Fruit fly (Drosophila melanogaster) whole organism, pupa: ENCODE data around the gene Pcyt1.

Experiments used
- CG10348 ChIP-seq: fragments of 200-800 bp; sonication (Bioruptor generic); IDR thresholded peaks from 2 replicates; pipeline ENCODE4 v1.3.6; 2022; ENCODE audit warnings: missing biosample characterization, missing genetic modification characterization
- CG12605 ChIP-seq: fragments of 200-800 bp; sonication (Bioruptor generic); IDR thresholded peaks from 2 replicates; pipeline ENCODE4 v1.3.6; 2022; ENCODE audit warnings: missing biosample characterization, missing genetic modification characterization
- CG13204 ChIP-seq: fragments of 200-800 bp; sonication (Bioruptor generic); optimal IDR thresholded peaks from 2 replicates; lab custom pipeline; 2018; ENCODE audit warnings: missing biosample characterization, mild to moderate bottlenecking, missing genetic modification characterization, moderate library complexity
- CG14655 ChIP-seq: fragments of 200-800 bp; sonication (Bioruptor generic); optimal IDR thresholded peaks from 3 replicates; lab custom pipeline; 2017; ENCODE audit warnings: mild to moderate bottlenecking, missing biosample characterization, missing genetic modification reagents, missing genetic modification characterization
- CG15710 ChIP-seq: fragments of 200-800 bp; sonication (Bioruptor generic); optimal IDR thresholded peaks from 2 replicates; lab custom pipeline; 2018; ENCODE audit warnings: missing biosample characterization, mild to moderate bottlenecking, missing genetic modification characterization, moderate library complexity
- CG17806 ChIP-seq: fragments of 200-800 bp; sonication (Bioruptor generic); optimal IDR thresholded peaks from 2 replicates; lab custom pipeline; 2018; ENCODE audit warnings: missing biosample characterization, mild to moderate bottlenecking, missing genetic modification characterization, moderate library complexity
- CG32121 ChIP-seq: fragments of 200-800 bp; sonication (Bioruptor generic); IDR thresholded peaks from 2 replicates; pipeline ENCODE4 v1.3.6; 2022; ENCODE audit warnings: missing biosample characterization, missing genetic modification characterization
- CG34367 ChIP-seq: fragments of 200-800 bp; sonication (Bioruptor generic); optimal IDR thresholded peaks from 2 replicates; lab custom pipeline; 2018; ENCODE audit warnings: missing biosample characterization, mild to moderate bottlenecking, missing genetic modification characterization
- CG4496 ChIP-seq: fragments of 200-800 bp; sonication (Bioruptor generic); IDR thresholded peaks from 3 replicates; pipeline ENCODE4 v1.3.6; 2022; ENCODE audit warnings: missing biosample characterization, missing genetic modification characterization
- CG8159 ChIP-seq: fragments of 200-800 bp; sonication (Bioruptor generic); optimal IDR thresholded peaks from 3 replicates; lab custom pipeline; 2018; ENCODE audit warnings: missing biosample characterization, mild to moderate bottlenecking, missing genetic modification characterization, moderate library complexity
- CG8301 ChIP-seq: fragments of 200-800 bp; sonication (Bioruptor generic); optimal IDR thresholded peaks from 2 replicates; lab custom pipeline; 2018; ENCODE audit warnings: missing biosample characterization, mild to moderate bottlenecking, missing genetic modification characterization
- CG9948 ChIP-seq: fragments of 200-800 bp; sonication (Bioruptor generic); optimal IDR thresholded peaks from 2 replicates; lab custom pipeline; 2018; ENCODE audit warnings: missing biosample characterization, mild to moderate bottlenecking, missing genetic modification characterization, moderate library complexity
- D1 ChIP-seq: fragments of 200-800 bp; sonication (Bioruptor generic); optimal IDR thresholded peaks from 2 replicates; lab custom pipeline; 2018; ENCODE audit warnings: missing biosample characterization, mild to moderate bottlenecking, missing genetic modification characterization, moderate library complexity
- EcR ChIP-seq: fragments of 200-800 bp; sonication (Bioruptor generic); optimal IDR thresholded peaks from 3 replicates; lab custom pipeline; 2019; ENCODE audit warnings: missing biosample characterization, missing genetic modification characterization, mild to moderate bottlenecking, moderate library complexity, missing genetic modification reagents
- Ets98B ChIP-seq: fragments of 200-800 bp; sonication (Bioruptor generic); IDR thresholded peaks from 2 replicates; pipeline ENCODE4 v1.3.6; 2022; ENCODE audit warnings: missing biosample characterization, missing genetic modification characterization
- Pif1A ChIP-seq: fragments of 200-800 bp; sonication (Bioruptor generic); optimal IDR thresholded peaks from 3 replicates; lab custom pipeline; 2016; ENCODE audit warnings: missing biosample characterization, missing genetic modification characterization
- Pif1B ChIP-seq: fragments of 200-800 bp; sonication (Bioruptor generic); optimal IDR thresholded peaks from 3 replicates; lab custom pipeline; 2016; ENCODE audit warnings: missing biosample characterization, missing genetic modification characterization
- Snoo ChIP-seq: fragments of 200-800 bp; sonication (Bioruptor generic); optimal IDR thresholded peaks from 3 replicates; lab custom pipeline; 2017; ENCODE audit warnings: missing biosample characterization, mild to moderate bottlenecking, missing genetic modification characterization, inconsistent platforms
- fd96Ca ChIP-seq: fragments of 200-800 bp; sonication (Bioruptor generic); IDR thresholded peaks from 3 replicates; pipeline ENCODE4 v1.3.6; 2022; ENCODE audit warnings: missing biosample characterization, missing genetic modification characterization
- gl ChIP-seq: fragments of 200-800 bp; sonication (Bioruptor generic); optimal IDR thresholded peaks from 2 replicates; lab custom pipeline; 2018; ENCODE audit warnings: missing biosample characterization, mild to moderate bottlenecking, missing genetic modification characterization

Pcyt1 gene

DNA sequence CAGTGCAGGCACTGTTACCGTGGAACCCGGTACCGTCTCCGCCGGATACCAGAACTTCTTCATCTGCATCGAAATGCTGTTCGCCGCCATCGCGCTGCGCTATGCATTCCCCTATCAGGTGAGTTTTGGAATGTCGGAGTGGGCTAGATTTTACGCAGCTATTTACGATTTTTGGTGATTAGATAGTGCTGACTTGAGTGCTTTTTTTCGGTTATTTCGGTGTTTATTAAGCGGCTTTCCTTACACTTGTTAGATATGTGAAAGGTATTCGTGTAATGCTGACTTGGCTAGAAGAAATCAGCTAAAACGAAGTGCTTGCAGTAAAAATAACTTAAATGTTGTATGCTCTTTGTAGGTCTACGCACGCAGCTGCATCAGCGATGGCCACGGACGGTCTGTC, 27.3 kb downstream of the Pcyt1 start:
- TF ChIP-seq CG9948 (tag; lab: Kevin White, UChicago) (no peak), CG15710 (tag; lab: Kevin White, UChicago) (no peak), CG32121 (GFP tag; lab: Robert Waterston, UW) (no peak), fd96Ca (GFP tag; lab: Robert Waterston, UW) (no peak)

DNA sequence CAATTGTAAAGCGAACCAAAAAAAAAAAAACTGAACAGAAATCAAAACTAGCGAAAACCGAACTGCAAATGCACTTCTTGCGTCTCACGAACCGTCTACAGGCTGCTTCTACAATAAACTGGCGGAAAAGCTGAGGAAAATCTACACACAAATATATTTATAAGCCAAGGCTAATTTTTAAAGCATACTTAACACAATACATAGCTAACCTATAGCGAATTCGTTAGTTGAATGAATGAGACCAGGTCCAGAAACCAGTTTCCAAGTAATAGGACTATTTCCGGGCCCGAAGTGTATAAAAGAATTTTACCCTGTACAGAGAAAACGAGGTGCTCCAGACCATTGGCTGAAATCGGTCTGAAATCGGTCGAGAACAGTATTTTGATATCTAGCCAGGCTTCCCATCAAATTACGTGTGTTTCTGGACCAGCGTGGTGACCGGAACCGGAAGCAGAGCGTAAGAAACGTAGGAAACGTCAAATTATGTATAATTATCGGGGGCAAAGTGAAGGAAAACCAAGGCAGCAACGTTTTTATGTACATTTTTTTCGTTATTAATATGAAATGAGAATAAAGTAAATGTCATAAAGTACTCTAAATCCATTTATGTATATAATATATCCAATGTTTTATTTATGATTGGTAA, 30.0 kb downstream of the Pcyt1 start:
- TF ChIP-seq gl (tag; lab: Kevin White, UChicago) (no peak), CG4496 (no peak), Snoo (tag; lab: Kevin White, UChicago) (no peak), Pif1B (no peak), CG17806 (tag; lab: Kevin White, UChicago) (no peak), Pif1A (GFP tag; lab: Kevin White, UChicago) (peak; percentile 22), CG34367 (tag; lab: Kevin White, UChicago) (no peak), CG9948 (tag; lab: Kevin White, UChicago) (no peak), CG10348 (GFP tag; lab: Robert Waterston, UW) (no peak), EcR (GFP tag; lab: Kevin White, UChicago) (no peak), CG32121 (GFP tag; lab: Robert Waterston, UW) (0 out of 2 replicates have a peak, but pooled peaks have one; percentile 32), CG8159 (peak; percentile 8)

DNA sequence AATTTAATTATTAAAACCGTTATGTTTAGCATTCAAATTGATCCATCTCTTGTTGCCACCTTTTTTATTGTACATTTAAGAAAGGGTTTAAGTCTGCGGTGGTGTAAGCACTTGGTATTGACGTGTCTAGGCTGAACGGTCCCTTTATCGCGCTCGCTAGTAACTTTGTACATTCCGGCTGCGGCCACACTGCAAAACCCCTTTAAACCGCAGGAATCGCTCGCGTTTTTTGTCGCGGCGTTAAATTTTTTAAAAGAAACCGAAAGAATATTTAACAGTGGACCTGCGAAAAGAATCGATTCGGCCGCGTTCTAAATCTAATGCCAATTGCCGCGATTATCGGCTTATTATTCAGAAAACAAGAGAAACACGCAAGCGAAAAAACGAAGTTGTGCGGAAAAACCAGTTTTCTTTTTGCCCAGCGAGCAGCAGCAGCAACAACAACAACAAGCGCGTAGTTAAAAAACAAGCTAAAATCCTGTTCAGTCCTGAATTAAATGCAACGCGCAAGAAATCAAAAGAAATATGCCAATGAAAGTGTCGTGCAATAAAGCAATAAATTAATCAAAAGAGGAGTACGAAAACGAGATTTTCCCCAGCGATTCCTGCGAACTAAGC, 30.7 kb downstream of the Pcyt1 start, which contains the start of gene CG13917:
CG13917 (plus strand) TSS at position 211 of the 618 bp plus-strand sequence.
- TF ChIP-seq CG12605 (GFP tag; lab: Robert Waterston, UW), result peak; percentile 51; the same call in 1 of the 2 replicates
- TF ChIP-seq CG17806 (tag; lab: Kevin White, UChicago), result no peak
- no peak for TF ChIP-seq D1 (tag; lab: Kevin White, UChicago)
- no peak for TF ChIP-seq gl (tag; lab: Kevin White, UChicago)

DNA sequence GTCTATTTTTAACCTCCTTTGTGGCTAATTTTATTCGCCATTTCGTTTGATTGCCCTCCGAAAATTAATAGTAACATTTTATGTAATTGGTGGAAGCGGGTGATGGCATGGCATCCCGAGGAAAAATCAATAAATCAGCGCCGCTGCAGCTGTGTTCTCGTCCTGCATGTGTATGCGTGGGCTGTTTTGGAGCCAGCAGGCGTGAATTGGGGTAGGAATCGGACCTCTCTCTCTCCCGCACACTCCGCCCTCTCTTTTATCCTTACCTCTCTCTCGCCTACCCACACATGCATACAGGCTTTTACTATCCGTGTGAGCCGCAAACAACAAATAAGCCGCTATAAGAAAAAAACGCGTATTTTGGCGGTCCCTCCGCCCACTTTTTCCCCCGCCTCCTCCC, 31.4 kb downstream of the Pcyt1 start:
- TF ChIP-seq Ets98B (GFP tag; lab: Robert Waterston, UW) (0 out of 2 replicates have a peak, but pooled peaks have one; percentile 10), CG4496 (no peak)

DNA sequence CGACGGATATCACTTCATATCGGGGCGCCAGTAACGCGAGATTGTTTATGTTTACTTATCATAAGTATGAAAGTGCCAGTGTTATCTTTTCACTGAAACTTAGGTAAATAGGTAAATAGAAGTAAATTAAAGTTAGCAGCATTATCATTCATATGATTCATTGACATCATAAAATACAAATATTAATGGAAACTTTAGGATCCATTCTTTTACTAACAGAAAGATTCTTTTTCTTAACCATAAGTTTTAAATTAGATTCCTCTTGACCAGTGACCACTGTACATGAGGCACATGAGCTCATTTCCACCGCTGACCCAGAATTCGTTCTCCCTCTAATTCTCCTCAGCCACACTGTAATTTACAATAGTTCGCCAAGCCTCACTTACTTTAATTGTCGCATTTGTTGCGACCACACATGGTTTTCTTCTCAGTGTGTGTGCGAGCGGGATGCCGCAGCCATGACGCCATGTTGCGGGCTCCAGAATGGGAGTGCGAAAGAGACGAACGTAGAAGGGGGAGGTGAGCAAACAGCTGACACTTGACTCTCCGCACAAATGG, 32.6 kb downstream of the Pcyt1 start:
- TF ChIP-seq CG17806 (tag; lab: Kevin White, UChicago) (no peak), CG4496 (peak; percentile 30; the same call in 1 of the 3 replicates), CG8159 (peak; percentile 15), CG8301 (tag; lab: Kevin White, UChicago) (peak; percentile 16), Ets98B (GFP tag; lab: Robert Waterston, UW) (0 out of 2 replicates have a peak, but pooled peaks have one; percentile 11)

DNA sequence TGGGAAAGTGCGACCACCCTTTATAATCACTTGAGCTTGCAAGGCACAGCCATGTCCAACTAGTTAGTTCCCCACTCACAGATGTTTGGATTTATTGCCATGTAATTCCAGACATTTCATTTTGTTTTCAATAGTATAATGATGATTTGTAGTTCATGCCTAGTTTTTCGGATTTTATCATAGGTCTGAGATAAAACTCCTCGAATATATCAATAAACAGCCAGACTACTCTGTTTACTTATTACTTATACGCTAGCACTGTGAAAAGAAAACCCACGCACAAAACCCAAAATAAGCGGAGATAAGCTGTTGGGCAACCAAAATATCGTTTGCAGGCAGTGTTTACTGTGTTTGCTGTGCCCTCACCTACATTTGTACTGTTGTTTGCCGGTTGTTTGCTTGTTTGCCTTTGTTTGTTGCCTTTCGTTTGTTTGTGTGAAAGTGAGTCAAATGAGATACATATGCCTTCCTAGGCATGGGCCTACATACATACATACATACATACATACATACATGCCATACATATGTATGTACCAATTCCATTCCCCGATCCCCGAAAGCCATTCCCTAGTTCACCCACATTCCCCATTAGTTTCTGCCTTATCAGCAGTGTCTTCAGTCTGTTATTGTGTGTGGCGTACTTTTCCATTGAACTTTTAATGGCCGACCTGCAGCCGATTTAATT, 33.4 kb downstream of the Pcyt1 start:
- peak; percentile 41 for TF ChIP-seq Ets98B (GFP tag; lab: Robert Waterston, UW)
- TF ChIP-seq Pif1B, result no peak
- peak; percentile 38 for TF ChIP-seq CG32121 (GFP tag; lab: Robert Waterston, UW)
- TF ChIP-seq CG13204 (GFP tag; lab: Kevin White, UChicago), result no peak
- TF ChIP-seq D1 (tag; lab: Kevin White, UChicago), result no peak
- TF ChIP-seq CG12605 (GFP tag; lab: Robert Waterston, UW), result no peak
- no peak for TF ChIP-seq fd96Ca (GFP tag; lab: Robert Waterston, UW)
- peak; percentile 7 for TF ChIP-seq CG34367 (tag; lab: Kevin White, UChicago)
- no peak for TF ChIP-seq CG10348 (GFP tag; lab: Robert Waterston, UW)
- TF ChIP-seq Snoo (tag; lab: Kevin White, UChicago), result no peak
- no peak for TF ChIP-seq Pif1A (GFP tag; lab: Kevin White, UChicago)
- TF ChIP-seq CG14655 (GFP tag; lab: Kevin White, UChicago), result peak; percentile 51
- TF ChIP-seq CG8159, result peak; percentile 36
- TF ChIP-seq CG9948 (tag; lab: Kevin White, UChicago), result peak; percentile 33
- peak; percentile 36 for TF ChIP-seq CG17806 (tag; lab: Kevin White, UChicago)
- TF ChIP-seq EcR (GFP tag; lab: Kevin White, UChicago), result peak; percentile 69
- TF ChIP-seq CG15710 (tag; lab: Kevin White, UChicago), result peak; percentile 38
- TF ChIP-seq CG8301 (tag; lab: Kevin White, UChicago), result peak; percentile 36
